Fruit fly (Drosophila melanogaster) whole organism, prepupa: ENCODE results near the gene Lcp65Ag2.

ENCODE experiments used
- CG8119 ChIP-seq: fragments of 200-800 bp; sonication (Bioruptor generic); IDR thresholded peaks from 3 replicates; pipeline ENCODE4 v1.3.6; 2022; ENCODE audit warnings: missing biosample characterization, missing genetic modification characterization
- Eip75B ChIP-seq: fragments of 200-800 bp; sonication (Bioruptor generic); optimal IDR thresholded peaks from 3 replicates; lab custom pipeline; 2016; ENCODE audit warnings: missing biosample characterization, missing genetic modification characterization

- TF ChIP-seq CG8119 (GFP tag; lab: Robert Waterston, UW) = no peak
- no peak for TF ChIP-seq Eip75B (GFP tag; lab: Kevin White, UChicago)
Measured at dm6 chr3L:6135174-6135573, 1.8 kb upstream of the Lcp65Ag2 start, which contains the start of gene Lcp65Ag1.
